Fruit fly (Drosophila melanogaster) whole organism, embryonic: ENCODE measurements around the gene CG43439.

Experiments used
- Atf6 ChIP-seq: fragments of 200-800 bp; sonication (Bioruptor generic); IDR thresholded peaks from 2 replicates; pipeline ENCODE4 v1.3.6; 2022; ENCODE audit warnings: missing biosample characterization, missing genetic modification characterization
- B-H2 ChIP-seq: fragments of 200-800 bp; sonication (Bioruptor generic); optimal IDR thresholded peaks from 2 replicates; lab custom pipeline; 2018; ENCODE audit warnings: missing biosample characterization, mild to moderate bottlenecking, missing genetic modification characterization
- CG12155 ChIP-seq: fragments of 200-800 bp; sonication (Bioruptor generic); optimal IDR thresholded peaks from 3 replicates; lab custom pipeline; 2016; ENCODE audit warnings: missing biosample characterization, missing genetic modification characterization
- CG12942 ChIP-seq: fragments of 200-800 bp; sonication (Bioruptor generic); optimal IDR thresholded peaks from 3 replicates; lab custom pipeline; 2016; ENCODE audit warnings: missing biosample characterization, missing genetic modification characterization
- CG15073 ChIP-seq: fragments of 200-800 bp; sonication (Bioruptor generic); optimal IDR thresholded peaks from 2 replicates; lab custom pipeline; 2016; ENCODE audit warnings: missing biosample characterization, missing genetic modification characterization
- CG18476 ChIP-seq: fragments of 200-800 bp; sonication (Bioruptor generic); optimal IDR thresholded peaks from 2 replicates; lab custom pipeline; 2016; ENCODE audit warnings: missing biosample characterization, mild to moderate bottlenecking, missing genetic modification characterization
- CG2129 ChIP-seq: fragments of 200-800 bp; sonication (Bioruptor generic); IDR thresholded peaks from 2 replicates; pipeline ENCODE4 v1.3.6; 2022; ENCODE audit warnings: missing biosample characterization, missing genetic modification characterization; ENCODE audit not compliant: partially characterized antibody
- CG2712 ChIP-seq: fragments of 200-800 bp; optimal IDR thresholded peaks from 3 replicates; lab custom pipeline; 2019; ENCODE audit warnings: missing biosample characterization, mild to moderate bottlenecking, missing genetic modification characterization, moderate library complexity
- CG31441 ChIP-seq: fragments of 200-800 bp; sonication (Bioruptor generic); IDR thresholded peaks from 2 replicates; pipeline ENCODE4 v1.3.6; 2022; ENCODE audit warnings: missing biosample characterization, missing genetic modification characterization
- CG3163 ChIP-seq: fragments of 200-800 bp; sonication (Bioruptor generic); optimal IDR thresholded peaks from 3 replicates; lab custom pipeline; 2016; ENCODE audit warnings: missing biosample characterization, missing genetic modification characterization
- CG3407 ChIP-seq: fragments of 200-800 bp; sonication (Bioruptor generic); optimal IDR thresholded peaks from 2 replicates; lab custom pipeline; 2018; ENCODE audit warnings: missing biosample characterization, mild to moderate bottlenecking, missing genetic modification characterization
- CG8478 ChIP-seq: fragments of >200 bp; optimal IDR thresholded peaks from 2 replicates; lab custom pipeline; 2018
- CG9609 ChIP-seq: fragments of 200-800 bp; sonication (Bioruptor generic); optimal IDR thresholded peaks from 3 replicates; lab custom pipeline; 2016; ENCODE audit warnings: missing biosample characterization, missing genetic modification characterization
- CHES-1-like ChIP-seq: fragments of 200-800 bp; sonication (Bioruptor generic); optimal IDR thresholded peaks from 2 replicates; lab custom pipeline; 2016; ENCODE audit warnings: missing biosample characterization, missing genetic modification characterization
- Deaf1 ChIP-seq: fragments of 200-800 bp; optimal IDR thresholded peaks from 3 replicates; lab custom pipeline; 2019; ENCODE audit warnings: missing biosample characterization, mild to moderate bottlenecking, missing genetic modification characterization, moderate library complexity
- HLH54F ChIP-seq: fragments of 200-800 bp; sonication (Bioruptor generic); optimal IDR thresholded peaks from 3 replicates; lab custom pipeline; 2016; ENCODE audit warnings: missing biosample characterization, missing genetic modification characterization
- Hmx ChIP-seq: fragments of 200-800 bp; sonication (Bioruptor generic); optimal IDR thresholded peaks from 2 replicates; lab custom pipeline; 2016; ENCODE audit warnings: missing biosample characterization, missing genetic modification characterization
- Hr3 ChIP-seq: fragments of 200-800 bp; sonication (Bioruptor generic); optimal IDR thresholded peaks from 3 replicates; lab custom pipeline; 2016; ENCODE audit warnings: missing biosample characterization, missing genetic modification characterization
- Hr39 ChIP-seq: fragments of >200 bp; optimal IDR thresholded peaks from 2 replicates; lab custom pipeline; 2017
- Lhr ChIP-seq: fragments of 200-800 bp; sonication (Bioruptor generic); optimal IDR thresholded peaks from 3 replicates; lab custom pipeline; 2017; ENCODE audit warnings: mild to moderate bottlenecking, missing biosample characterization, missing genetic modification reagents, missing genetic modification characterization
- Lpt ChIP-seq: fragments of >200 bp; optimal IDR thresholded peaks from 2 replicates; lab custom pipeline; 2018; ENCODE audit warnings: missing biosample characterization, missing genetic modification characterization
- Med ChIP-seq: fragments of 200-800 bp; sonication (Bioruptor generic); peaks from one replicate; lab custom pipeline; 2016; ENCODE audit warnings: missing biosample characterization, missing genetic modification characterization, mild to moderate bottlenecking, inconsistent platforms, moderate library complexity
- Nf-YB ChIP-seq: fragments of 200-800 bp; sonication (Bioruptor generic); optimal IDR thresholded peaks from 3 replicates; lab custom pipeline; 2019; ENCODE audit warnings: missing biosample characterization, mild to moderate bottlenecking, missing genetic modification characterization, moderate library complexity
- Nf-YC ChIP-seq: fragments of 200-800 bp; optimal IDR thresholded peaks from 3 replicates; lab custom pipeline; 2019; ENCODE audit warnings: missing biosample characterization, mild to moderate bottlenecking, missing genetic modification characterization, moderate library complexity
- Pdp1 ChIP-seq, 2 experiments: fragments of 200-800 bp; sonication (Bioruptor generic); optimal IDR thresholded peaks; 3 replicates each; lab custom pipeline; 2016; ENCODE audit warnings: missing biosample characterization in 2 of 2, missing genetic modification characterization in 2 of 2, mild to moderate bottlenecking in 1 of 2, moderate library complexity in 1 of 2
- Sox100B ChIP-seq: fragments of 200-800 bp; sonication (Bioruptor generic); optimal IDR thresholded peaks from 3 replicates; lab custom pipeline; 2018; ENCODE audit warnings: missing biosample characterization, mild to moderate bottlenecking, missing genetic modification characterization
- al ChIP-seq: fragments of 200-800 bp; sonication (Bioruptor generic); IDR thresholded peaks from 2 replicates; pipeline ENCODE4 v1.3.6; 2022; ENCODE audit warnings: missing biosample characterization, missing genetic modification characterization
- aop ChIP-seq: fragments of 200-800 bp; sonication (Bioruptor generic); IDR thresholded peaks from 2 replicates; pipeline ENCODE4 v1.3.6; 2022; ENCODE audit warnings: missing biosample characterization, missing genetic modification characterization
- btn ChIP-seq: fragments of 200-800 bp; sonication (Bioruptor generic); optimal IDR thresholded peaks from 2 replicates; lab custom pipeline; 2016; ENCODE audit warnings: missing biosample characterization, missing genetic modification characterization
- chif ChIP-seq, 2 experiments: fragments of 200-800 bp; sonication (Bioruptor generic); optimal IDR thresholded peaks; 3 replicates each; lab custom pipeline; 2016; ENCODE audit warnings: missing biosample characterization in 2 of 2, missing genetic modification characterization in 2 of 2
- crc ChIP-seq: fragments of 200-800 bp; sonication (Bioruptor generic); optimal IDR thresholded peaks from 2 replicates; lab custom pipeline; 2016; ENCODE audit warnings: missing biosample characterization, missing genetic modification characterization
- dimm ChIP-seq: fragments of 200-800 bp; sonication (Bioruptor generic); IDR thresholded peaks from 2 replicates; pipeline ENCODE4 v1.3.6; 2022; ENCODE audit warnings: missing biosample characterization, missing genetic modification characterization
- ems ChIP-seq: fragments of 200-800 bp; sonication (Bioruptor generic); optimal IDR thresholded peaks from 3 replicates; lab custom pipeline; 2016; ENCODE audit warnings: missing biosample characterization, missing genetic modification characterization
- ftz-f1 ChIP-seq: fragments of 200-800 bp; sonication (Bioruptor generic); optimal IDR thresholded peaks from 2 replicates; lab custom pipeline; 2016; ENCODE audit warnings: missing biosample characterization, missing genetic modification characterization
- h ChIP-seq: fragments of >200 bp; optimal IDR thresholded peaks from 2 replicates; lab custom pipeline; 2017
- ham ChIP-seq: fragments of 200-800 bp; sonication (Bioruptor generic); IDR thresholded peaks from 2 replicates; pipeline ENCODE4 v1.3.6; 2022; ENCODE audit warnings: missing biosample characterization, missing genetic modification characterization
- kay ChIP-seq: fragments of 200-800 bp; sonication (Bioruptor generic); optimal IDR thresholded peaks from 2 replicates; lab custom pipeline; 2016; ENCODE audit warnings: missing biosample characterization, missing genetic modification characterization
- kni ChIP-seq: fragments of 200-800 bp; sonication (Bioruptor generic); optimal IDR thresholded peaks from 3 replicates; lab custom pipeline; 2017; ENCODE audit warnings: mild to moderate bottlenecking, missing biosample characterization, missing genetic modification reagents, missing genetic modification characterization
- lab ChIP-seq: fragments of 200-800 bp; sonication (Bioruptor generic); optimal IDR thresholded peaks from 3 replicates; lab custom pipeline; 2017; ENCODE audit warnings: missing biosample characterization, missing genetic modification characterization, mild to moderate bottlenecking, moderate library complexity, missing genetic modification reagents
- lilli ChIP-seq: fragments of 200-800 bp; sonication (Bioruptor generic); optimal IDR thresholded peaks from 3 replicates; lab custom pipeline; 2016; ENCODE audit warnings: missing biosample characterization, missing genetic modification characterization
- lov ChIP-seq, 2 experiments: fragments of 200-800 bp in 1 of 2; fragments of >200 bp in 1 of 2; sonication (Bioruptor generic) in 1 of 2; IDR thresholded peaks in 1 of 2; optimal IDR thresholded peaks in 1 of 2; 2 replicates in 1 of 2; 3 replicates in 1 of 2; pipeline versions ENCODE4 v1.3.6 to Lab custom; 2017 to 2022; ENCODE audit warnings: missing biosample characterization in 1 of 2, missing genetic modification characterization in 1 of 2
- pho ChIP-seq: fragments of 200-800 bp; sonication (Bioruptor generic); optimal IDR thresholded peaks from 2 replicates; lab custom pipeline; 2016; ENCODE audit warnings: missing biosample characterization, missing genetic modification characterization
- psq ChIP-seq: fragments of 200-800 bp; sonication (Bioruptor generic); optimal IDR thresholded peaks from 2 replicates; lab custom pipeline; 2017; ENCODE audit warnings: missing biosample characterization, missing genetic modification characterization
- sim ChIP-seq: fragments of 200-800 bp; sonication (Bioruptor generic); IDR thresholded peaks from 2 replicates; pipeline ENCODE4 v1.3.6; 2022; ENCODE audit warnings: missing biosample characterization, missing genetic modification characterization
- sr ChIP-seq: fragments of 200-800 bp; sonication (Bioruptor generic); IDR thresholded peaks from 3 replicates; pipeline ENCODE4 v1.3.6; 2022; ENCODE audit warnings: missing biosample characterization, missing genetic modification characterization
- tna ChIP-seq: fragments of 200-800 bp; sonication (Bioruptor generic); IDR thresholded peaks from 2 replicates; pipeline ENCODE4 v1.3.6; 2022; ENCODE audit warnings: missing biosample characterization, missing genetic modification characterization; ENCODE audit not compliant: partially characterized antibody
- tx ChIP-seq: fragments of 200-800 bp; sonication (Bioruptor generic); optimal IDR thresholded peaks from 2 replicates; lab custom pipeline; 2016; ENCODE audit warnings: missing biosample characterization, missing genetic modification characterization
- unc-4 ChIP-seq: fragments of 200-800 bp; sonication (Bioruptor generic); IDR thresholded peaks from 2 replicates; pipeline ENCODE4 v1.3.6; 2022; ENCODE audit warnings: missing biosample characterization, missing genetic modification characterization; ENCODE audit not compliant: partially characterized antibody
- z ChIP-seq: fragments of 200-800 bp; sonication (Bioruptor generic); IDR thresholded peaks from 3 replicates; pipeline ENCODE4 v1.3.6; 2022; ENCODE audit warnings: missing biosample characterization, missing genetic modification characterization
- zen2 ChIP-seq: fragments of 200-800 bp; sonication (Bioruptor generic); IDR thresholded peaks from 3 replicates; pipeline ENCODE4 v1.3.6; 2022; ENCODE audit warnings: missing biosample characterization, missing genetic modification characterization; ENCODE audit not compliant: partially characterized antibody

CG43439 gene

dm6 chr3L:6990288-6990687 is 5.9 kb upstream of the CG43439 start, which contains the start of gene bin (continued):
- TF ChIP-seq crc, result no peak
- no peak for TF ChIP-seq kni
- TF ChIP-seq Nf-YC (tag; lab: Kevin White, UChicago), result peak; percentile 77
- no peak for TF ChIP-seq ham (GFP tag; lab: Robert Waterston, UW)
- no peak for TF ChIP-seq ftz-f1 (GFP tag; lab: Kevin White, UChicago)
- no peak for TF ChIP-seq aop (GFP tag; lab: Robert Waterston, UW)
- TF ChIP-seq Deaf1, result peak; percentile 53
- TF ChIP-seq Nf-YB (GFP tag; lab: Kevin White, UChicago), result peak; percentile 85
- no peak for TF ChIP-seq h
- TF ChIP-seq lab (GFP tag; lab: Kevin White, UChicago), result no peak
- TF ChIP-seq Hmx (GFP tag; lab: Kevin White, UChicago), result no peak
- TF ChIP-seq dimm (GFP tag; lab: Robert Waterston, UW), result no peak
- TF ChIP-seq CG12155 (GFP tag; lab: Kevin White, UChicago), result no peak
- TF ChIP-seq sr (GFP tag; lab: Robert Waterston, UW), result peak; percentile 95
- TF ChIP-seq z, result peak; percentile 83
- TF ChIP-seq chif (GFP tag; optimal IDR thresholded peaks at IDR 0.05; lab: Kevin White, UChicago), result no peak

DNA sequence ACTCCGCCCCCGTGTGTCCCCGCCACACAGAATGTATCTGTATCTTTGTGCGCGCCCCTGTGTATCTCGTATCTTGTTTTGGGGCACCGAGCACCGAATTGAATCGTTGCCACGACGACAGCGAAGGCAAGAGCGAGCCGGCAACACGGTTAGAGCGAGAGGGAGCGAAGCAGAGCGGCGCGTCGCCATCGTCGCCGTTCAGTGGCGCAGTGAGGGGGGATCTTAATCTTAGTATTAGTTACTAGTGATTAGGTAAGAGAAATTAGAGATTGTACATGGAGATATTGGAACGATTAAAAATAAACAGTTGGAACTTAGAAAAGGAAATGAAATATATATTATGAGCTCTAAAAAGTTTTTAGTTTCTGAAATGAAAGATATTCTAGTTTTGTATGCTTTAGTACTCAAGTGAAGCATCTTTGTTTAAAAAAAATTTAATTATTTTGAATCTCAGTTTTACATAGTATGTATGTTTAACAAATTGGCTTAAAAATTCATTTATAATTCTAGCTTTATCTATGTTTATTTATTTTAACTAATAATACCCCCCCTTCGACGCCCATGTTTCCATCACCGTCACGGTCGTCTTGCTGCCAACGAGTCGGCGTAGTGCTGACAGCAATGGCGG is 4.7 kb upstream of the CG43439 start:
- TF ChIP-seq Med (GFP tag; lab: Kevin White, UChicago) (peak; percentile 92), tx (peak; percentile 37), CG2712 (tag; lab: Kevin White, UChicago) (peak; percentile 97), CG12942 (GFP tag; lab: Kevin White, UChicago) (peak; percentile 77), sim (GFP tag; lab: Robert Waterston, UW) (no peak), CHES-1-like (GFP tag; lab: Kevin White, UChicago) (peak; percentile 27), zen2 (GFP tag; lab: Robert Waterston, UW) (0 out of 3 replicates have a peak, but pooled peaks have one; percentile 13), CG9609 (GFP tag; lab: Kevin White, UChicago) (peak; percentile 47), Hr3 (GFP tag; lab: Kevin White, UChicago) (peak; percentile 92), Hr39 (lab: Kevin White, UChicago) (no peak), CG8478 (lab: Kevin White, UChicago) (no peak), CG3163 (GFP tag; lab: Kevin White, UChicago) (no peak), B-H2 (GFP tag; lab: Kevin White, UChicago) (peak; percentile 53), Lhr (GFP tag; lab: Kevin White, UChicago) (peak; percentile 58), Nf-YB (GFP tag; lab: Kevin White, UChicago) (peak; percentile 98), CG3407 (peak; percentile 84), pho (GFP tag; lab: Kevin White, UChicago) (peak; percentile 45), lov (optimal IDR thresholded peaks at IDR 0.05; lab: Kevin White, UChicago) (no peak), lov (GFP tag; IDR thresholded peaks at IDR 0.05; lab: Robert Waterston, UW) (peak; percentile 27; the same call in 1 of the 3 replicates), Pdp1 (GFP tag; optimal IDR thresholded peaks at IDR 0.05; lab: Kevin White, UChicago) (peak; percentile 80 to 82), CG31441 (GFP tag; lab: Robert Waterston, UW) (peak; percentile 98), al (peak; percentile 86), Lpt (GFP tag; lab: Kevin White, UChicago) (no peak), kay (GFP tag; lab: Kevin White, UChicago) (peak; percentile 91), Sox100B (GFP tag; lab: Kevin White, UChicago) (peak; percentile 99), CG15073 (GFP tag; lab: Kevin White, UChicago) (peak; percentile 40), btn (peak; percentile 7), lilli (GFP tag; lab: Kevin White, UChicago) (peak; percentile 71), unc-4 (GFP tag; lab: Robert Waterston, UW) (no peak), CG18476 (GFP tag; lab: Kevin White, UChicago) (peak; percentile 90), Atf6 (GFP tag; lab: Robert Waterston, UW) (peak; percentile 74), psq (peak; percentile 73), tna (GFP tag; lab: Robert Waterston, UW) (no peak), ems (GFP tag; lab: Kevin White, UChicago) (peak; percentile 57), HLH54F (peak; percentile 34), CG2129 (GFP tag; lab: Robert Waterston, UW) (no peak)
